Fruit fly (Drosophila melanogaster): ENCODE data around the gene futsch.

dm6 chrX:1467382-1467592, 58.4 kb downstream of the futsch start, which contains the start of gene CG14778:
- TF ChIP-seq NC2β (GFP tag; optimal IDR thresholded peaks at IDR 0.05) (no peak), psq (GFP tag; optimal IDR thresholded peaks at IDR 0.05) (no peak), Xrp1 (GFP tag; IDR thresholded peaks at IDR 0.05) (no peak), emc (GFP tag; optimal IDR thresholded peaks at IDR 0.05) (no peak), CG4360 (GFP tag; IDR thresholded peaks at IDR 0.05) (no peak), CG13894 (tag; optimal IDR thresholded peaks at IDR 0.05) (no peak), h (optimal IDR thresholded peaks at IDR 0.05) (no peak), CG4730 (GFP tag; IDR thresholded peaks at IDR 0.05) (no peak), Doc2 (GFP tag; IDR thresholded peaks at IDR 0.05) (no peak), wek (GFP tag; optimal IDR thresholded peaks at IDR 0.05) (no peak), CG8924 (tag; optimal IDR thresholded peaks at IDR 0.05) (no peak)

Measured in whole organism, embryonic.